Fruit fly (Drosophila melanogaster): ENCODE results near the gene CG9072.

CG9072 gene

DNA sequence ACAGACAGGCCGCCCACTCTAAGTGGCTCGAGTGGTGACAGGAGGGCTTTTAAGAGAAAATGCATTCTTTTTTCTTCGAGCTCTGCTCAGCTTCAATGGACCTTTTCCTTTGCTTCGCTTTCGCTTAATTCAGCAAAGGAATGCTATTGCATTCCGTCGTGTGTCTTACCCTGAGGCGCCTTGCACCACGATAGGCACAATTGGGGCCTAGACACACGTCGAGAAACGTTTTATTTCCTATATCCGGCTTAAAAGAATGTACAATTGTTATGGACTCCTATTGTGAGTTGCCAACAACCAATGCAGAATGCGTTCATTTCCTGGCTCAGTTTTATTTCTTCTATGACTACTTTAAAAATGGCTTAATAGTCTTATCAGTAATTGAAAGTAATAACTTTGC is 4.7 kb downstream of the CG9072 start:
- no peak for TF ChIP-seq h (optimal IDR thresholded peaks at IDR 0.05)
- TF ChIP-seq insv (optimal IDR thresholded peaks at IDR 0.05): no peak
- no peak for TF ChIP-seq Myc (optimal IDR thresholded peaks at IDR 0.05)
- no peak for TF ChIP-seq psq (optimal IDR thresholded peaks at IDR 0.05)
- no peak for TF ChIP-seq Sin3A (optimal IDR thresholded peaks at IDR 0.05)
- no peak for TF ChIP-seq ttk (optimal IDR thresholded peaks at IDR 0.05)

DNA sequence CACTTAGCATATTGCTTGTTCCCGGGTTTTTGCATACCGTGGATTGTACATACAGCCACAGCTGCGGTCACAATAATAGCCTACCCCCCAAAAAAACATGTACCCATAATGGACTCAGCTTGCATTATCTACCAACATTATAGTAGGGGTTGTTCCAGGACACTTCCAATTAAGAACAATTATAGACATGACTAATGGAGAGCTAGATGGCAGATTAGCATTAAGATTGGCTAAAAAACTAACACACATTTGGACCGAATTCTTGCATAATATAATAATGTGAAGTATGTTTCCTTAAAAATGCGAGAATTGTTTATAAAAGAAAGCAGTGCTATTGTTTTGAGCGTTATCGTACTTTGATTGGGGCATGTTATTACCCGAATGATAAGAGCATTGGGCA is 5.5 kb downstream of the CG9072 start:
- no peak for TF ChIP-seq h (optimal IDR thresholded peaks at IDR 0.05)
- no peak for TF ChIP-seq Sin3A (optimal IDR thresholded peaks at IDR 0.05)
- no peak for TF ChIP-seq psq (optimal IDR thresholded peaks at IDR 0.05)
- TF ChIP-seq ttk (optimal IDR thresholded peaks at IDR 0.05): no peak
- no peak for TF ChIP-seq insv (optimal IDR thresholded peaks at IDR 0.05)
- TF ChIP-seq Myc (optimal IDR thresholded peaks at IDR 0.05): no peak

DNA sequence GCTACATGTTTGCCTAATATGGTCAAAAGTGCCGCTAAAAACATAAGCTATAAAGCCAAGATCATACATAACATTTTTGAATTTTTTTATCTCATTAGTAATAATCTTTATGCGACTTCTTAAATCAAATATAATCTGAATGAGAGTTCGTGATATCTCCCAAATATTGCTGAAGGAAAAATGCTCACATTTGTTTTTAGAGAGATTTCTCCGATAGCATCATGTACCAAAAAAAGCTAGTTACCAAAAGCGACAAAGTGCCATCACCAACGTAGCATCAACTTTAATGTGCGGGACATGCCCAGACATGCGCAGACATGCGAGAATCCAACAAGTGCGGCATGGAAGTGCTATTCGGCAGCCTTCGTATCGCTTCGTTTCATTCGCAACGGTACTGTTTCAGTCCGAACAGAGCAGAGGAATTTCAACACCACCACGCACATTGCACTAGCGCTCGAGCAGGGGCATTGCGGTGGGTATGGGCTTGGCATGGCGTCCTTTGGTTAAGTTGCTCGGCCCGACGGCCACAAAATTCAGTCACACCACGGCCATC is 6.6 kb downstream of the CG9072 start, which contains the start of gene Rab3-GEF:
TSS of gene Rab3-GEF (plus strand) at position 537 of the 553 bp plus-strand sequence.
- TF ChIP-seq ttk (optimal IDR thresholded peaks at IDR 0.05): no peak
- no peak for TF ChIP-seq psq (optimal IDR thresholded peaks at IDR 0.05)
- no peak for TF ChIP-seq Myc (optimal IDR thresholded peaks at IDR 0.05)
- TF ChIP-seq h (optimal IDR thresholded peaks at IDR 0.05): no peak
- no peak for TF ChIP-seq insv (optimal IDR thresholded peaks at IDR 0.05)
- no peak for TF ChIP-seq Sin3A (optimal IDR thresholded peaks at IDR 0.05)

DNA sequence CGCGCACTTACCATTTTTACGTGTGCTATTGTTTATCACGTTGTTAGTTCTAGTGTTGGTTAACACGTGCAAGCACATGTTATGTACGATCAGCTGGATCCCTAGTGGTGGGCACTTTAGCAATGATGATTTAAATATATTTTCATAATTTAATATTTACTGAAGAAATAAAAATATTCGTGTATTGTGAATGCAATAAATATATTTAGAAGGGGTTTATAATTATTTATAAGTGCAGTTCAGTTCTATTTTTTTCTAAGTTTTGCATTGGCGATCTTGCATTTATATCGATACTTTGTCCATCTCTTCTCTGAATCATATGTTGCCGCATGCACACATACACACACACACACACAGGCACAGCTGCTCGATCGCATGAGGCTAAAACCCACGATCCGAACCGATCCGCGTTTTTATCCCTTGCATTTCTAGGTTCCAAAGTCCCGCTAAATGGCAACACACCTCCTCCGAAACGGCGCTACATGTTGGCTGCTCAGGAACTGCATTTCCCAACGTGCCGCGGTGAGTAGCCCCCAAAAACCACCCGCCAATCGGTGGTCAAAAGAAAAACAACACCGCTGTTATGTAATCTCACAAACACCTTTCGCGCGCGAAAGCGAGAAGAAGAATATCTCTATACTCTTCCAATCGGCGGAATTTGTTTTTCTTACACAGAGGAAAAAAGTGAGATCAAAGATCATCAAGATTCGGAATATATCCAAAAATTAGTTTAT is 9.9 kb downstream of the CG9072 start, which contains the start of the genes CG15027 and Dbct:
TSS of gene CG15027 (minus strand) at position 51 of the 734 bp plus-strand sequence.
TSS of gene Dbct (plus strand) at position 349 of the 734 bp plus-strand sequence.
- no peak for TF ChIP-seq h (optimal IDR thresholded peaks at IDR 0.05)

DNA sequence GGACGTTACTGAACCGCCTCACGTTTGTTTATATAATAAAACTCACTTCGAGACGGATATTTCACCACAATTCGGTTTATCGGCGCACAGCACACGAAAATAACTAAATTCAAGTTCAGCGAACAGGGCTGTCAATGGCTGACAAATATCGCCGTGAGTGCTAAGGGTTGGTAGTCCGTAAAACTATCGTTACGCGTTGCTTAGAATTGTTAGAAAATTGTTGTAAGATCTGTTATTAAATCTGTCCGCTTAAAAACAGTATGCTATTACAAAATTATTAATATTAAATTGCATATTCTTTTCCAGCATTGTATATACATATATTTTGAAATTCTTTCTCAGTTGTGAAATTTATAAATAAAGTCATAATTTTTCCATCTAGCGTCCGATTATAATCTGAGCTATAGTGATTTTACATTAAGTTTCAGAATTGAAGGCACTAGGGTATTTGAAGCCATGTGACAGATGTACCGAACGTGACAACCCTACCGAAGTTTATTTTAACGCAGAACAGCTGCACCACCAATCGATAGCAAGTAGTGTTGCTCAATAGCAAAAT is 11.2 kb downstream of the CG9072 start, which contains the start of gene Cox17:
TSS of gene Cox17 (minus strand) at position 120 of the 559 bp plus-strand sequence.
- no peak for TF ChIP-seq Myc (optimal IDR thresholded peaks at IDR 0.05)
- TF ChIP-seq Sin3A (optimal IDR thresholded peaks at IDR 0.05): no peak
- TF ChIP-seq ttk (optimal IDR thresholded peaks at IDR 0.05): no peak
- no peak for TF ChIP-seq psq (optimal IDR thresholded peaks at IDR 0.05)
- TF ChIP-seq insv (optimal IDR thresholded peaks at IDR 0.05): no peak
- no peak for TF ChIP-seq h (optimal IDR thresholded peaks at IDR 0.05)

DNA sequence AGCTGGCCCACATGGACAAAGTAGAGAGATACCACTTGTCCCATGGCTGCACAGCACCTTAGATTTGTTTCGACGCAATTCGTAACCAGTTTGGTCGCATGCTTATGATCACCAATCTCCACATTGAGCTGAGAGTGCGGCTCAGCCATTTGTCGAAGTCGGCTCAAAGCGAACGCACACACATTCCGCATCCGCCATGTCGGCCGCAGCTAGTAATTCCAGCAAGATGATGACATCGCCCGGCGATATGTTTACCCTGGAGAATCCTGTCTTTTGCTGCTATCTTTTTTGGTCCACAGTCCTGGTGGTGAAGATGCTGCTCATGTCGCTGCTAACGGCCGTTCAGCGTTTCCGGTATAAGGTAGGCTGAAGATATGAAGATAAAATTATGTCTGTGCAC is 13.2 kb downstream of the CG9072 start, which contains the start of gene CG33178:
TSS of gene CG33178 (plus strand) at position 147 of the 400 bp plus-strand sequence.
- no peak for TF ChIP-seq Myc (optimal IDR thresholded peaks at IDR 0.05)
- TF ChIP-seq insv (optimal IDR thresholded peaks at IDR 0.05): no peak
- TF ChIP-seq h (optimal IDR thresholded peaks at IDR 0.05): no peak

DNA sequence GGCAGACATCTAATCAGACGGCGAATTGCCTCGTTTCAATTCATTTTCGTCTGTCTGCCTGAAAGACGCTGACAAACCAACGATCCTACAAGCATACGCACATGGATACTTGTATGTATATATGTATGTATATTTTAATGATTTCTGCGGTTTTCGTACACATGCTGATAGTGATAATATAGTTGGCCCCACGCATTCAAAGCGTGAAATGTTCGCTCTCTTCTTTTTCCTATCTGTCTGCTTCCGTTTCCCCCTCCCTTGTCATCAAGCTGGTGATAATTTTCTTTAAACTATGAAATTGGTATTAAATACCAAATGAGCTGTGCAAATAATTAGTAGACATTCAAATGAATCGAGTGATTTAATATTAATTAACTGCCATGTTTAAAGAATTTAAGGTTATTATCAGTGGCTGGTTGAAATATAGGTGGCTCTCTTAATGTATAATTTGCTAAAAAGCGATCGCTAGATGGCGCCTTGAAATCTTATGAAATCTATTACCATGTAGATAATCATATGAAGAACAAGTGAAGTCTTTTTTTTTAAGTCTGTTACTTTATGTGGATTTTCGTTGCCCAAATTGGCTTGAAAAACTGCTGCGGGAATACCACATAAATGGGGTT is 15.0 kb downstream of the CG9072 start, which contains the start of gene CG33177:
TSS of gene CG33177 (plus strand) at position 588 of the 623 bp plus-strand sequence.
- no peak for TF ChIP-seq Myc (optimal IDR thresholded peaks at IDR 0.05)
- TF ChIP-seq psq (optimal IDR thresholded peaks at IDR 0.05): no peak
- TF ChIP-seq h (optimal IDR thresholded peaks at IDR 0.05): no peak
- TF ChIP-seq insv (optimal IDR thresholded peaks at IDR 0.05): no peak
- TF ChIP-seq Sin3A (optimal IDR thresholded peaks at IDR 0.05): no peak
- TF ChIP-seq ttk (optimal IDR thresholded peaks at IDR 0.05): no peak

DNA sequence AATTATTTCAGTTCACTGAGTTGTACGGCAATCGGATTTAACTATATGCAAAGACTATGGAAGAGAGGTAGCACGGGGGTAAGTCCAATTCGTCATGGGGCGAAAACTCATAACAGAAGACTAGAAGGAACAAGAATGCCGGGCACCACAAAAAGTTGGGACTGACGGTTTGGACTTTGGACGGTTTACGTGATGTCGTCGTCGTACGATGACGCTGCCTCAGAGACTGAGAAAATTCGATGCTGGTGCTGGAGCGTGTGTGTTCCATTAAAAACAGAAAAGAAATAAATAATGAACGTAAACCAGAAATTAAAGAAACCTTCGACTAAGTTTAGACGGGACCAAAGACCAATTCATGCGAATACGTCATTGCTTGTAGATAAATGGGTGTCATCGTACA is 15.9 kb downstream of the CG9072 start:
- no peak for TF ChIP-seq ttk (optimal IDR thresholded peaks at IDR 0.05)
- TF ChIP-seq insv (optimal IDR thresholded peaks at IDR 0.05): no peak
- no peak for TF ChIP-seq Myc (optimal IDR thresholded peaks at IDR 0.05)
- TF ChIP-seq Sin3A (optimal IDR thresholded peaks at IDR 0.05): no peak
- TF ChIP-seq psq (optimal IDR thresholded peaks at IDR 0.05): no peak
- no peak for TF ChIP-seq h (optimal IDR thresholded peaks at IDR 0.05)

DNA sequence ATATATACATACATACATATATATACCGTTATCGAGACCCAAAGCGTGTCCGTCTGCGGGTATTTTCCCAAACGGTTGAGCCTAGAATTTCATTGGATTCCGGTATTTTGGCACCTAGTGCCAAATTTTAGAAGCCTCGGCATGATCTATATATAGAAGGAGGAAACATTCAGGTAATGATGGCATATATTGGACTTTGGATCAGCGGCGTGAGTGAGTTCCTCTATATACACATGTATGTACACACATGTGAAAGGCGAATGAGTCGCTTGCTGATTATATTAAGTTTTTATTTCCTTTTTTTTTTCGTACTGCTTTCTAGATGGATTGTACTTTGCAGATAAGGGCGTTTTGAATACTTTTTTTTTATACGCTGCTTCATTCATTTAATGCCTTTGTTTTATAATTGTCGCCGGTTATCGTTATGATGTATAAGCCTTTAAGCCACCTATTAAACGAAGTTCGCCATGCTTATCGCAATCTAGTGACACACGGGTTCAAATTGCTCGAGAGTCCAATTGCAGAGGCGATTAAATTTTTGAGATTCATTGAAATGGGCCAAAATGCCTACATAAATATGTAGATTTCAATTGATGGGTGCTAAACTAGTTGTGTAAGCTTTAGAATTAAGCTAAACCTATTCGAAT is 16.6 kb downstream of the CG9072 start:
- TF ChIP-seq Myc (optimal IDR thresholded peaks at IDR 0.05): no peak
- TF ChIP-seq h (optimal IDR thresholded peaks at IDR 0.05): no peak
- no peak for TF ChIP-seq Sin3A (optimal IDR thresholded peaks at IDR 0.05)
- TF ChIP-seq insv (optimal IDR thresholded peaks at IDR 0.05): no peak
- TF ChIP-seq ttk (optimal IDR thresholded peaks at IDR 0.05): no peak
- TF ChIP-seq psq (optimal IDR thresholded peaks at IDR 0.05): no peak

DNA sequence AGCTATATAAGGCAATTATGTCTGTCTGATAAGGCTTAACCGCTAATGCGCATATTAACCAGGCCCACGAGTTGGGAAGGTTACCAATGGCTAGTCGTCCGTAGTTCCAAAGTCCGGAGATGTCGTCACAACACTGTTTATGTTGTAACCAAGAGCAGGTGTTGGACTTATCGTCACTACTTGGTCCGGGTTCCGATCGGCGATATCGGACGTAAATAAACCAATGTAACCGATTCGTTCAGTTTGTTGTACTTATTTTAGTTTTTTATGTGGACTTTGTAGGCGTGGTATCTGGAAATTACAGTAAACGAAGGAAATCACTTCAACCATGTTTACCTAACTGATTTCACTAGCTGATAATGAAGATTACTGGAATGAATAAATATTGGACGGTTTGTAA is 17.4 kb downstream of the CG9072 start:
- TF ChIP-seq ttk (optimal IDR thresholded peaks at IDR 0.05): no peak
- no peak for TF ChIP-seq h (optimal IDR thresholded peaks at IDR 0.05)
- TF ChIP-seq insv (optimal IDR thresholded peaks at IDR 0.05): no peak
- TF ChIP-seq psq (optimal IDR thresholded peaks at IDR 0.05): no peak
- TF ChIP-seq Sin3A (optimal IDR thresholded peaks at IDR 0.05): no peak
- no peak for TF ChIP-seq Myc (optimal IDR thresholded peaks at IDR 0.05)

DNA sequence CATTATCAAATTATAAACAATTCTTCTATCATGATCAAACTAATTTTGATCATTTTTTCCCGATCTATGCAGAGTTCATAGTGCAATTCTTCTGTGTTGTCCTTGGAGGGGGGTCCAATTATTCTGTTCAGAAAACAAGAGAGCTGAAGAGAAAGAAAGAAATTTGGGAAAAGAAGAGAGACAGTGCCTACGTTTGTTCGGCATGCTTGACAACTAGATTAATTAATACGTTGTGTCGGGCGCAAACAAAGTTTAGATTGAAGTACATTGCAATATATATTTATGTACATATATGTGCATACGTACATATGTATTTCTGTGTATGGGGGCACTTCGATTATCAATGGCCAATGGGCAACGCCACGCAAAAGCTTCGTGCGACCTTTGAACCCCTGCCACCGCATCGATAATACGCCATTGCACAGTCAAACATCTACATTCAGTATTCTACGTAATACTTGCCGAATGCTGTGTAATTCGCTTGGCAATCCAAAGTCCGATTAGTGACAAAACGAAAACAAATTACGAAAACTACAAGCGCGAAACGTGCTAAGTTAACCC is 18.2 kb downstream of the CG9072 start:
- TF ChIP-seq Myc (optimal IDR thresholded peaks at IDR 0.05) (no peak), psq (optimal IDR thresholded peaks at IDR 0.05) (no peak), Sin3A (optimal IDR thresholded peaks at IDR 0.05) (no peak), insv (optimal IDR thresholded peaks at IDR 0.05) (no peak), h (optimal IDR thresholded peaks at IDR 0.05) (no peak), ttk (optimal IDR thresholded peaks at IDR 0.05) (no peak)
